Worm (Caenorhabditis elegans) whole organism, L4 larva: Measurements from ENCODE around the gene nlp-58.

ENCODE experiments used
- D1046.2 ChIP-seq: fragments of 200-800 bp; sonication (Bioruptor generic); IDR thresholded peaks from 2 replicates; pipeline ENCODE4 v1.3.6; 2022; ENCODE audit warnings: missing genetic modification characterization, missing compliant biosample characterization
- F10B5.3 ChIP-seq: sonication (generic microtip); optimal IDR thresholded peaks from 2 replicates; lab custom pipeline; 2016; ENCODE audit warnings: mild to moderate bottlenecking, missing genetic modification characterization, missing compliant biosample characterization
- F26F4.8 ChIP-seq: fragments of 200-800 bp; sonication (Bioruptor generic); conservative IDR thresholded peaks from 2 replicates; pipeline ENCODE4 v1.3.6; 2022; ENCODE audit warnings: missing genetic modification characterization, missing compliant biosample characterization
- F37D6.2 ChIP-seq: sonication (generic microtip); optimal IDR thresholded peaks from 2 replicates; lab custom pipeline; 2016; ENCODE audit warnings: mild to moderate bottlenecking, missing genetic modification characterization, missing compliant biosample characterization
- F44E2.7 ChIP-seq: fragments of 200-800 bp; sonication (Bioruptor generic); IDR thresholded peaks from 2 replicates; pipeline ENCODE4 v2.1.2; 2022; ENCODE audit warnings: missing genetic modification characterization, missing compliant biosample characterization
- F49E8.2 ChIP-seq: sonication (generic microtip); optimal IDR thresholded peaks from 2 replicates; lab custom pipeline; 2016; ENCODE audit warnings: missing compliant biosample characterization, mild to moderate bottlenecking, missing genetic modification characterization, borderline replicate concordance
- R02D3.7 ChIP-seq: fragments of 150-350 bp; sonication (generic microtip); optimal IDR thresholded peaks from 3 replicates; lab custom pipeline; 2014; ENCODE audit warnings: missing biosample characterization, missing genetic modification characterization
- T20F7.1 ChIP-seq: fragments of 200-800 bp; sonication (Bioruptor generic); optimal IDR thresholded peaks from 2 replicates; lab custom pipeline; 2018; ENCODE audit warnings: mild to moderate bottlenecking, missing genetic modification characterization, missing compliant biosample characterization
- T26A8.4 ChIP-seq: fragments of 200-800 bp; sonication (Bioruptor generic); IDR thresholded peaks from 2 replicates; pipeline ENCODE4 v1.3.6; 2022; ENCODE audit warnings: missing genetic modification characterization, missing compliant biosample characterization
- Y75B8A.6 ChIP-seq: fragments of 200-800 bp; sonication (Bioruptor generic); IDR thresholded peaks from 2 replicates; pipeline ENCODE4 v1.3.6; 2022; ENCODE audit warnings: missing genetic modification reagents, missing genetic modification characterization, missing compliant biosample characterization
- ZK337.2 ChIP-seq: fragments of 200-800 bp; sonication (Bioruptor generic); IDR thresholded peaks from 2 replicates; pipeline ENCODE4 v1.3.6; 2022; ENCODE audit warnings: missing genetic modification reagents, missing genetic modification characterization, missing compliant biosample characterization
- ZK546.5 ChIP-seq, 2 experiments: sonication (generic microtip); optimal IDR thresholded peaks; 2 replicates each; lab custom pipeline; 2017; ENCODE audit warnings: missing biosample characterization in 2 of 2, missing genetic modification characterization in 2 of 2
- aly-2 ChIP-seq: sonication (generic microtip); optimal IDR thresholded peaks from 2 replicates; lab custom pipeline; 2018; ENCODE audit warnings: missing biosample characterization, missing genetic modification characterization
- ceh-44 ChIP-seq: fragments of 200-800 bp; sonication (Bioruptor generic); IDR thresholded peaks from 2 replicates; pipeline ENCODE4 v1.3.6; 2022; ENCODE audit warnings: missing genetic modification reagents, missing genetic modification characterization, missing compliant biosample characterization
- ceh-62 ChIP-seq: sonication (generic microtip); optimal IDR thresholded peaks from 2 replicates; lab custom pipeline; 2017; ENCODE audit warnings: missing biosample characterization, missing genetic modification characterization
- ceh-82 ChIP-seq: sonication (generic microtip); optimal IDR thresholded peaks from 2 replicates; lab custom pipeline; 2017; ENCODE audit warnings: missing biosample characterization, missing genetic modification characterization
- daf-8 ChIP-seq: fragments of 200-800 bp; sonication (Bioruptor generic); IDR thresholded peaks from 2 replicates; pipeline ENCODE4 v1.3.6; 2022; ENCODE audit warnings: missing genetic modification characterization, missing compliant biosample characterization
- dmd-6 ChIP-seq: fragments of 200-800 bp; sonication (Bioruptor generic); IDR thresholded peaks from 2 replicates; pipeline ENCODE4 v1.3.6; 2022; ENCODE audit warnings: missing genetic modification reagents, missing genetic modification characterization, missing compliant biosample characterization
- dpl-1 ChIP-seq: fragments of 150-350 bp; optimal IDR thresholded peaks from 2 replicates; lab custom pipeline; 2014; ENCODE audit warnings: missing biosample characterization, missing genetic modification reagents, missing genetic modification characterization
- duxl-1 ChIP-seq: sonication (generic microtip); optimal IDR thresholded peaks from 2 replicates; lab custom pipeline; 2016; ENCODE audit warnings: mild to moderate bottlenecking, missing genetic modification characterization, moderate library complexity, missing compliant biosample characterization; ENCODE audit not compliant: poor library complexity
- egl-43 ChIP-seq: fragments of 200-800 bp; sonication (Bioruptor generic); IDR thresholded peaks from 2 replicates; pipeline ENCODE4 v1.3.6; 2022; ENCODE audit warnings: missing genetic modification reagents, missing genetic modification characterization, missing compliant biosample characterization
- fkh-10 ChIP-seq: fragments of 150-350 bp; optimal IDR thresholded peaks from 2 replicates; lab custom pipeline; 2014; ENCODE audit warnings: missing biosample characterization, missing genetic modification reagents, missing genetic modification characterization
- hmg-1.1 ChIP-seq: fragments of 200-800 bp; sonication (Bioruptor generic); IDR thresholded peaks from 2 replicates; pipeline ENCODE4 v1.3.6; 2022; ENCODE audit warnings: missing genetic modification reagents, missing genetic modification characterization, missing compliant biosample characterization
- jun-1 ChIP-seq: fragments of 150-350 bp; optimal IDR thresholded peaks from 2 replicates; lab custom pipeline; 2014; ENCODE audit warnings: missing biosample characterization, missing genetic modification reagents, missing genetic modification characterization
- lim-7 ChIP-seq: fragments of 200-800 bp; sonication (Bioruptor generic); IDR thresholded peaks from 2 replicates; pipeline ENCODE4 v1.3.6; 2022; ENCODE audit warnings: missing genetic modification characterization, missing compliant biosample characterization
- lin-15B ChIP-seq: fragments of 150-350 bp; sonication (generic microtip); optimal IDR thresholded peaks from 3 replicates; lab custom pipeline; 2014; ENCODE audit warnings: missing biosample characterization, missing genetic modification characterization
- lin-29 ChIP-seq: fragments of 200-800 bp; sonication (Bioruptor generic); IDR thresholded peaks from 2 replicates; pipeline ENCODE4 v1.3.6; 2022; ENCODE audit warnings: missing genetic modification reagents, missing genetic modification characterization, missing compliant biosample characterization
- lin-39 ChIP-seq: fragments of 150-350 bp; optimal IDR thresholded peaks from 2 replicates; lab custom pipeline; 2014; ENCODE audit warnings: missing biosample characterization, missing genetic modification reagents, missing genetic modification characterization
- lir-3 ChIP-seq: sonication (generic microtip); optimal IDR thresholded peaks from 2 replicates; lab custom pipeline; 2016; ENCODE audit warnings: mild to moderate bottlenecking, missing genetic modification characterization, missing compliant biosample characterization
- lsy-2 ChIP-seq, 2 experiments: fragments of 150-350 bp in 1 of 2; sonication (generic microtip) in 1 of 2; optimal IDR thresholded peaks; 2 replicates each; lab custom pipeline; 2014 to 2017; ENCODE audit warnings: missing biosample characterization in 2 of 2, missing genetic modification characterization in 2 of 2
- madf-5 ChIP-seq, 2 experiments: fragments of 200-800 bp; sonication (Bioruptor generic); IDR thresholded peaks; 2 replicates each; pipeline ENCODE4 v1.3.6; 2022; ENCODE audit warnings: missing compliant biosample characterization in 2 of 2, missing genetic modification characterization in 2 of 2
- mdt-29 ChIP-seq: fragments of 200-800 bp; sonication (Bioruptor generic); IDR thresholded peaks from 2 replicates; pipeline ENCODE4 v1.3.6; 2022; ENCODE audit warnings: missing genetic modification reagents, missing genetic modification characterization, missing compliant biosample characterization
- mep-1 ChIP-seq: fragments of 150-350 bp; sonication (generic microtip); optimal IDR thresholded peaks from 3 replicates; lab custom pipeline; 2014; ENCODE audit warnings: missing biosample characterization, missing genetic modification characterization
- nhr-11 ChIP-seq: fragments of 150-350 bp; optimal IDR thresholded peaks from 2 replicates; lab custom pipeline; 2014; ENCODE audit warnings: missing biosample characterization, missing genetic modification characterization
- nhr-28 ChIP-seq: fragments of 150-350 bp; optimal IDR thresholded peaks from 2 replicates; lab custom pipeline; 2014; ENCODE audit warnings: missing biosample characterization, missing genetic modification characterization
- nhr-42 ChIP-seq: fragments of 200-800 bp; sonication (Bioruptor generic); IDR thresholded peaks from 2 replicates; pipeline ENCODE4 v1.3.6; 2022; ENCODE audit warnings: missing genetic modification characterization, missing compliant biosample characterization
- nhr-48 ChIP-seq: sonication (generic microtip); optimal IDR thresholded peaks from 2 replicates; lab custom pipeline; 2016; ENCODE audit warnings: mild to moderate bottlenecking, missing genetic modification characterization, missing compliant biosample characterization
- nhr-6 ChIP-seq: fragments of 150-350 bp; optimal IDR thresholded peaks from 2 replicates; lab custom pipeline; 2014; ENCODE audit warnings: missing biosample characterization, missing genetic modification characterization
- php-3 ChIP-seq: fragments of 200-800 bp; sonication (Bioruptor generic); IDR thresholded peaks from 2 replicates; pipeline ENCODE4 v1.3.6; 2022; ENCODE audit warnings: missing genetic modification reagents, missing genetic modification characterization, missing compliant biosample characterization
- rbr-2 ChIP-seq: sonication (generic microtip); optimal IDR thresholded peaks from 2 replicates; lab custom pipeline; 2016; ENCODE audit warnings: missing genotype, missing genetic modification characterization, missing compliant biosample characterization
- set-16 ChIP-seq: fragments of 200-800 bp; sonication (Bioruptor generic); IDR thresholded peaks from 2 replicates; pipeline ENCODE4 v1.3.6; 2022; ENCODE audit warnings: missing genetic modification reagents, missing genetic modification characterization, missing compliant biosample characterization
- spr-3 ChIP-seq: fragments of 200-800 bp; sonication (Bioruptor generic); optimal IDR thresholded peaks from 2 replicates; lab custom pipeline; 2018; ENCODE audit warnings: mild to moderate bottlenecking, missing genetic modification characterization, missing compliant biosample characterization
- unc-39 ChIP-seq: sonication (generic microtip); optimal IDR thresholded peaks from 2 replicates; lab custom pipeline; 2017; ENCODE audit warnings: missing biosample characterization, missing genetic modification characterization
- unc-62 ChIP-seq, 3 experiments: fragments of 150-350 bp in 1 of 3; sonication (generic microtip); optimal IDR thresholded peaks in 2 of 3; peaks in 1 of 3; 1 replicate in 1 of 3; 2 replicates in 2 of 3; lab custom pipeline; 2014 to 2017; ENCODE audit warnings: missing biosample characterization in 3 of 3, missing genetic modification characterization in 3 of 3, missing genetic modification reagents in 3 of 3, missing genotype in 1 of 3
- vab-7 ChIP-seq: fragments of 200-800 bp; sonication (Bioruptor generic); IDR thresholded peaks from 2 replicates; pipeline ENCODE4 v1.3.6; 2022; ENCODE audit warnings: missing genetic modification reagents, missing genetic modification characterization, missing compliant biosample characterization
- ztf-11 ChIP-seq: fragments of 150-350 bp; optimal IDR thresholded peaks from 2 replicates; lab custom pipeline; 2014; ENCODE audit warnings: missing biosample characterization, missing genetic modification characterization

The nlp-58 gene

ce11 chrV:9970119-9970518 lies 21.4 kb upstream of the nlp-58 start (continued):
- peak; percentile 89 to 97 for TF ChIP-seq madf-5 (GFP tag; IDR thresholded peaks at IDR 0.05; lab: Robert Waterston, UW)
- TF ChIP-seq lim-7 (GFP tag; lab: Robert Waterston, UW) = peak; percentile 99
- TF ChIP-seq jun-1 (tag; lab: Kevin White, UChicago) = no peak
- peak; percentile 87 for TF ChIP-seq spr-3
- no peak for TF ChIP-seq fkh-10 (GFP tag; lab: Kevin White, UChicago)
- TF ChIP-seq rbr-2 = peak; percentile 82
- peak; percentile 79 for TF ChIP-seq ceh-44
- TF ChIP-seq ZK546.5 (tag; optimal IDR thresholded peaks at IDR 0.05; lab: Kevin White, UChicago) = no peak

ce11 chrV:9965891-9966290 lies 17.2 kb upstream of the nlp-58 start:
- no peak for TF ChIP-seq F10B5.3 (tag; lab: Kevin White, UChicago)
- no peak for TF ChIP-seq hmg-1.1 (GFP tag; lab: Robert Waterston, UW)
- TF ChIP-seq ZK337.2 (GFP tag; lab: Robert Waterston, UW) = no peak
- TF ChIP-seq spr-3 = no peak
- no peak for TF ChIP-seq duxl-1
- no peak for TF ChIP-seq lin-29
- no peak for TF ChIP-seq rbr-2
- TF ChIP-seq vab-7 (GFP tag; lab: Robert Waterston, UW) = no peak
- TF ChIP-seq php-3 (GFP tag; lab: Robert Waterston, UW) = no peak
- TF ChIP-seq ceh-82 = no peak
- TF ChIP-seq nhr-11 = no peak
- no peak for TF ChIP-seq ceh-44
- TF ChIP-seq T26A8.4 = no peak
- TF ChIP-seq mdt-29 (GFP tag; lab: Robert Waterston, UW) = no peak
- TF ChIP-seq F44E2.7 = 0 out of 2 replicates have a peak, but pooled peaks have one; percentile 43
- no peak for TF ChIP-seq dmd-6 (GFP tag; lab: Robert Waterston, UW)
- no peak for TF ChIP-seq mep-1
- TF ChIP-seq dpl-1 (GFP tag; lab: Kevin White, UChicago) = no peak
- TF ChIP-seq egl-43 (GFP tag; lab: Robert Waterston, UW) = peak; percentile 56; the same call in 1 of the 2 replicates
- TF ChIP-seq F26F4.8 (GFP tag; lab: Robert Waterston, UW) = no peak
- no peak for TF ChIP-seq nhr-6 (tag; lab: Kevin White, UChicago)
- TF ChIP-seq T20F7.1 (GFP tag; lab: Kevin White, UChicago) = no peak
- TF ChIP-seq D1046.2 (GFP tag; lab: Robert Waterston, UW) = 0 out of 2 replicates have a peak, but pooled peaks have one; percentile 67
- TF ChIP-seq nhr-28 = no peak
- TF ChIP-seq F49E8.2 = no peak

- TF ChIP-seq T20F7.1 (GFP tag; lab: Kevin White, UChicago) = no peak
- no peak for TF ChIP-seq unc-39 (tag; lab: Kevin White, UChicago)
- TF ChIP-seq R02D3.7 = no peak
- TF ChIP-seq ztf-11 (tag; lab: Kevin White, UChicago) = no peak
- no peak for TF ChIP-seq vab-7 (GFP tag; lab: Robert Waterston, UW)
- TF ChIP-seq lin-39 (tag; lab: Kevin White, UChicago) = no peak
- no peak for TF ChIP-seq lir-3 (tag; lab: Kevin White, UChicago)
- no peak for TF ChIP-seq nhr-42 (GFP tag; lab: Robert Waterston, UW)
- no peak for TF ChIP-seq lin-15B (tag; lab: Kevin White, UChicago)
- peak in 1 of 2 experiments; percentile 96 for TF ChIP-seq unc-62 (GFP tag; optimal IDR thresholded peaks at IDR 0.05 in 1 of 2; lab: Kevin White, UChicago)
- no peak for TF ChIP-seq unc-62 (tag; optimal IDR thresholded peaks at IDR 0.05; lab: Kevin White, UChicago)
- TF ChIP-seq nhr-48 (tag; lab: Kevin White, UChicago) = no peak
- no peak for TF ChIP-seq mep-1
- no peak for TF ChIP-seq Y75B8A.6 (GFP tag; lab: Robert Waterston, UW)
- no peak for TF ChIP-seq F37D6.2 (tag; lab: Kevin White, UChicago)
- peak; percentile 29 for TF ChIP-seq rbr-2
- TF ChIP-seq D1046.2 (GFP tag; lab: Robert Waterston, UW) = 0 out of 2 replicates have a peak, but pooled peaks have one; percentile 4
- no peak for TF ChIP-seq ceh-82
- TF ChIP-seq egl-43 (GFP tag; lab: Robert Waterston, UW) = 0 out of 2 replicates have a peak, but pooled peaks have one; percentile 62
- TF ChIP-seq hmg-1.1 (GFP tag; lab: Robert Waterston, UW) = peak; percentile 34; the same call in 1 of the 2 replicates
- TF ChIP-seq daf-8 (GFP tag; lab: Robert Waterston, UW) = no peak
- no peak for TF ChIP-seq nhr-11
- no peak for TF ChIP-seq lsy-2 (tag; optimal IDR thresholded peaks at IDR 0.05; lab: Kevin White, UChicago)
- no peak for TF ChIP-seq mdt-29 (GFP tag; lab: Robert Waterston, UW)
- peak; percentile 57; the same call in 1 of the 2 replicates for TF ChIP-seq set-16
- TF ChIP-seq aly-2 (tag; lab: Kevin White, UChicago) = no peak
- TF ChIP-seq ceh-62 (tag; lab: Kevin White, UChicago) = no peak
These were observed 15.5 kb upstream of the nlp-58 start for ce11 chrV:9964152-9964785.
